ENCODE assay signal across 2 worm cellular contexts in the genomic region with DNA sequence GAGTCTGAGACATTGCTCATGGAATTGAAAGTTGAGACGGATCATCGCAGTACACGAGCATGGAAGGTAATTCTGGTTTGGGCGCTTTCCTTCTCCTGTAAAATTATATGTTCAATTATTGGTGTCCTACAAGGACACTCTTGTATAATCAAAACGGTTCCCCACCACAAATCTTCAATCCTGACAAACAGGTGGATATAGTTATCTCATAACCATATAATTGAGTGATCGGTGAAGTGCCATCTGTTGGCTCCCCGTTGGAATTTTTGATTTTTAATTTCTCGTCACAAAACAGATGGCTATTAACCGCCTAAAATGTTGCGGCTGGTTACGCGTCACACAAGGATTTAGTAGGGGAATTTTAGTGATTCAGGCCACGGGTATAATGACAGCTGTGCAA.
TF ChIP-seq lines count a peak whose summit lies in the region.

No protein-coding gene starts in this region.

TF ChIP-seq in whole organism, L4 larva, 104 proteins besides CTCF, POLR2A, EP300 and RAD21:
- TF ChIP-seq hif-1 (tag; optimal IDR thresholded peaks at IDR 0.05; lab: Kevin White, UChicago) (no peak), nhr-102 (tag; optimal IDR thresholded peaks at IDR 0.05; lab: Kevin White, UChicago) (no peak), aha-1 (tag; lab: Kevin White, UChicago) (peak; percentile 84)

TF ChIP-seq in whole organism, mixed stage, embryonic, 35 proteins besides CTCF, POLR2A, EP300 and RAD21:
- TF ChIP-seq nhr-76 (tag; optimal IDR thresholded peaks at IDR 0.05; lab: Kevin White, UChicago) (no peak), lin-32 (GFP tag; optimal IDR thresholded peaks at IDR 0.05; lab: Kevin White, UChicago) (peak; percentile 69)
